Worm (Caenorhabditis elegans) whole organism, mixed stage, embryonic: ENCODE results near the gene cnd-1.

Source experiments
- M03D4.4 ChIP-seq: sonication (generic microtip); optimal IDR thresholded peaks from 2 replicates; lab custom pipeline; 2017; ENCODE audit warnings: mild to moderate bottlenecking, missing genetic modification characterization, missing compliant biosample characterization
- bed-3 ChIP-seq: fragments of 200-800 bp; sonication (Bioruptor generic); optimal IDR thresholded peaks from 3 replicates; lab custom pipeline; 2018; ENCODE audit warnings: mild to moderate bottlenecking, missing genetic modification characterization, moderate library complexity, missing compliant biosample characterization
- blmp-1 ChIP-seq: fragments of 150-350 bp; optimal IDR thresholded peaks from 2 replicates; lab custom pipeline; 2014; ENCODE audit warnings: missing biosample characterization, missing genetic modification characterization
- ceh-39 ChIP-seq: fragments of 150-350 bp; optimal IDR thresholded peaks from 2 replicates; lab custom pipeline; 2014; ENCODE audit warnings: missing biosample characterization, missing genetic modification characterization
- ceh-43 ChIP-seq: fragments of 200-800 bp; sonication (Bioruptor generic); optimal IDR thresholded peaks from 2 replicates; lab custom pipeline; 2018; ENCODE audit warnings: mild to moderate bottlenecking, missing genetic modification characterization, moderate library complexity, missing compliant biosample characterization
- ceh-83 ChIP-seq: fragments of 200-800 bp; sonication (Bioruptor generic); optimal IDR thresholded peaks from 2 replicates; lab custom pipeline; 2018; ENCODE audit warnings: mild to moderate bottlenecking, missing genetic modification characterization, missing compliant biosample characterization
- cnd-1 ChIP-seq: fragments of 200-800 bp; sonication (Bioruptor generic); optimal IDR thresholded peaks from 2 replicates; lab custom pipeline; 2018; ENCODE audit warnings: mild to moderate bottlenecking, missing genetic modification characterization, missing compliant biosample characterization
- drap-1 ChIP-seq: fragments of 200-800 bp; sonication (Bioruptor generic); optimal IDR thresholded peaks from 3 replicates; lab custom pipeline; 2018; ENCODE audit warnings: mild to moderate bottlenecking, missing genetic modification characterization, missing compliant biosample characterization
- elt-1 ChIP-seq: sonication (generic microtip); optimal IDR thresholded peaks from 2 replicates; lab custom pipeline; 2017; ENCODE audit warnings: missing genetic modification characterization, mild to moderate bottlenecking, missing compliant biosample characterization, antibody characterized with exemption, moderate library complexity, borderline replicate concordance; ENCODE audit not compliant: insufficient read depth
- elt-3 ChIP-seq: fragments of 150-350 bp; optimal IDR thresholded peaks from 2 replicates; lab custom pipeline; 2014; ENCODE audit warnings: missing biosample characterization, missing genetic modification characterization
- flh-1 ChIP-seq: fragments of 200-800 bp; sonication (Bioruptor generic); optimal IDR thresholded peaks from 2 replicates; lab custom pipeline; 2018; ENCODE audit warnings: mild to moderate bottlenecking, missing genetic modification characterization, moderate library complexity, missing compliant biosample characterization
- ham-2 ChIP-seq: fragments of 200-800 bp; sonication (Bioruptor generic); optimal IDR thresholded peaks from 2 replicates; lab custom pipeline; 2018; ENCODE audit warnings: mild to moderate bottlenecking, missing genetic modification characterization, missing compliant biosample characterization
- lin-13 ChIP-seq: fragments of 150-350 bp; optimal IDR thresholded peaks from 2 replicates; lab custom pipeline; 2014; ENCODE audit warnings: missing biosample characterization, missing genetic modification characterization
- mab-5 ChIP-seq: fragments of 150-350 bp; optimal IDR thresholded peaks from 2 replicates; lab custom pipeline; 2014; ENCODE audit warnings: missing biosample characterization, missing genetic modification characterization
- mep-1 ChIP-seq: fragments of 150-350 bp; optimal IDR thresholded peaks from 2 replicates; lab custom pipeline; 2017; ENCODE audit warnings: missing biosample characterization, missing genetic modification reagents, missing genetic modification characterization, inconsistent platforms
- mls-2 ChIP-seq: sonication (generic microtip); optimal IDR thresholded peaks from 2 replicates; lab custom pipeline; 2016; ENCODE audit warnings: mild to moderate bottlenecking, missing genetic modification characterization, moderate library complexity, missing compliant biosample characterization
- nhr-12 ChIP-seq: fragments of 150-350 bp; optimal IDR thresholded peaks from 2 replicates; lab custom pipeline; 2014; ENCODE audit warnings: missing biosample characterization, missing genetic modification characterization
- nhr-2 ChIP-seq: fragments of 150-350 bp; optimal IDR thresholded peaks from 2 replicates; lab custom pipeline; 2014; ENCODE audit warnings: missing biosample characterization, missing genetic modification characterization
- nhr-237 ChIP-seq: fragments of 150-350 bp; optimal IDR thresholded peaks from 2 replicates; lab custom pipeline; 2014; ENCODE audit warnings: missing biosample characterization, missing genetic modification characterization
- nhr-28 ChIP-seq: fragments of 150-350 bp; optimal IDR thresholded peaks from 2 replicates; lab custom pipeline; 2014; ENCODE audit warnings: missing biosample characterization, missing genetic modification characterization
- nhr-76 ChIP-seq: sonication (generic microtip); optimal IDR thresholded peaks from 2 replicates; lab custom pipeline; 2017; ENCODE audit warnings: missing biosample characterization, missing genetic modification characterization
- pha-4 ChIP-seq: fragments of 150-350 bp; optimal IDR thresholded peaks from 2 replicates; lab custom pipeline; 2018; ENCODE audit warnings: missing biosample characterization, missing genetic modification reagents, missing genetic modification characterization
- snpc-4 ChIP-seq: fragments of 150-350 bp; optimal IDR thresholded peaks from 2 replicates; lab custom pipeline; 2014; ENCODE audit warnings: missing biosample characterization, missing genetic modification characterization
- sptf-1 ChIP-seq: sonication (generic microtip); optimal IDR thresholded peaks from 2 replicates; lab custom pipeline; 2017; ENCODE audit warnings: mild to moderate bottlenecking, missing genetic modification characterization, moderate library complexity, missing compliant biosample characterization
- tbx-8 ChIP-seq: fragments of 200-800 bp; sonication (Bioruptor generic); optimal IDR thresholded peaks from 2 replicates; lab custom pipeline; 2018; ENCODE audit warnings: mild to moderate bottlenecking, missing genetic modification characterization, moderate library complexity, missing compliant biosample characterization
- unc-120 ChIP-seq: sonication (generic microtip); optimal IDR thresholded peaks from 2 replicates; lab custom pipeline; 2017; ENCODE audit warnings: missing genetic modification characterization, missing compliant biosample characterization; ENCODE audit not compliant: poor library complexity, severe bottlenecking
- unc-62 ChIP-seq: fragments of 150-350 bp; optimal IDR thresholded peaks from 2 replicates; lab custom pipeline; 2014; ENCODE audit warnings: missing biosample characterization, missing genetic modification reagents, missing genetic modification characterization
- zip-8 ChIP-seq: fragments of 150-350 bp; optimal IDR thresholded peaks from 2 replicates; lab custom pipeline; 2014; ENCODE audit warnings: missing biosample characterization, missing genetic modification characterization
- ztf-11 ChIP-seq: fragments of 150-350 bp; optimal IDR thresholded peaks from 2 replicates; lab custom pipeline; 2014; ENCODE audit warnings: missing biosample characterization, missing genetic modification characterization

Gene cnd-1

DNA sequence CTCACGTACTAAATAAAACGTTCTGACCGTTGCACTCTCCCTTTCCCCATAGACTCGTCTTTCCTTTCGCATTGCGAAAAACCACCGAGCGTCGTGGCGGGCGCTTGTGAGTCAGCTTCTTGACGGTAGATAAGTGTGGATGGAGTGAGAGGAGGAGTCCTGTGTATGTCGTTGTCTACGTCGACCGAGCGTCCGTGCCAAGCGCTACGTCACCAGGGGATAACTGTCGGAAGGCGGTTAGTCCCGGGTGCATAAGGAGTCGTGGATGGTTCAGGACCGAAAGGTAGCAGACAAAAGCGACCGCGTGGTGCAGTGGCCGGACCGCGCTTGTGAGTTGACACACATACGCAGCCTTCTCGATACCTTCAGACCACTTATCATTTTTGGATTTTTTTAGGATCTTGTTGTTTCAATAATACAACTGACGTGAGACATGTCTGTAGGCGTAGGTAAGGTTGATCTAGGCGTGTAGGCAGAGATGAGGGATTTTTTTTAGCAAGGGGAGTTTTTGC lies 33.2 kb downstream of the cnd-1 start:
- peak; percentile 7 for TF ChIP-seq tbx-8 (GFP tag; lab: Kevin White, UChicago)
- TF ChIP-seq cnd-1 (tag; lab: Kevin White, UChicago): peak; percentile 85
- peak; percentile 15 for TF ChIP-seq nhr-12
- TF ChIP-seq mep-1: peak; percentile 0
- TF ChIP-seq flh-1 (GFP tag; lab: Kevin White, UChicago): peak; percentile 45
- TF ChIP-seq nhr-2 (tag; lab: Kevin White, UChicago): peak; percentile 46
- TF ChIP-seq bed-3: peak; percentile 58
- TF ChIP-seq sptf-1 (tag; lab: Kevin White, UChicago): peak; percentile 85
- peak; percentile 60 for TF ChIP-seq ceh-43 (GFP tag; lab: Kevin White, UChicago)
- peak; percentile 75 for TF ChIP-seq ham-2 (GFP tag; lab: Kevin White, UChicago)
- peak; percentile 88 for TF ChIP-seq ceh-83
- peak; percentile 46 for TF ChIP-seq unc-120 (tag; lab: Kevin White, UChicago)

DNA sequence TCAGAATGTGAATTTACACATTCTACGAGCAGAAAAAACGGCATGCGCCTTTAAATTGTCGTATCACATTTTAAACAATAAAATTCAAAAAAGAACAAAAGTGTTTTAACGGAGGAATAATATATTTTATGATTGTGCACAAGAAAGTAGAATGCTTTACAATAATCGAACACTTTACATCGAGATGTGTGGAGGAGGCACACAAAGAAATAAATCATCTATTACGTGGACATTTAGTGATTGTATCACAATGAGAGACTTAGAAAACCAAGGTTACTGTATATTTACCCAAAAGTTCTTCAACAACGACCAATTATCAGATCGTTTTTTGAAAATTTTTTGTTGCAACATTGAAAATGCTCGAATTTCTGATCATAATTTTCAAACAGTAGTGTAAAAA lies 34.2 kb downstream of the cnd-1 start:
- TF ChIP-seq ztf-11 (tag; lab: Kevin White, UChicago) (no peak), unc-62 (GFP tag; lab: Kevin White, UChicago) (peak; percentile 25), mab-5 (peak; percentile 53)

DNA sequence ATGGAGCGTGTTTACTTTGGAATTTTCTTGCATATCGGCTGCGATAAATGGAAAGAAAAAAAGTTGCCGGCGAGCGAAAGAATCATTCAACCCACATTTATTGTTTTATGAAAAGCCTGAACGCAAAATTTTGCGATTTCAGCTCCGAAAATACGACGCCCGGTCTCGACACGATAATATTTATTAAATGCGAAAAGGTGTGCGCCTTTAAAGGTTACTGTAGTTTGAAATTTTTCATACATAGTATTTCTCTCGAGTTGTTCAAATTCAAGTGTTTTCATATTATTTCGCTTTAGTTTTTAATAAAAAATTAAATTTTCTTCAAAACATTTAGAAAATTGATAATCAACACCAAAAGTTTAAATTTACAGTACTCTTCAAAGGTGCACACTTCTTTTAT lies 35.4 kb downstream of the cnd-1 start, which contains the start of gene syx-16:
syx-16 (minus strand) TSS at position 118 of the 400 bp plus-strand sequence.
- TF ChIP-seq ceh-39 (tag; lab: Kevin White, UChicago): no peak
- no peak for TF ChIP-seq nhr-237
- no peak for TF ChIP-seq cnd-1 (tag; lab: Kevin White, UChicago)

DNA sequence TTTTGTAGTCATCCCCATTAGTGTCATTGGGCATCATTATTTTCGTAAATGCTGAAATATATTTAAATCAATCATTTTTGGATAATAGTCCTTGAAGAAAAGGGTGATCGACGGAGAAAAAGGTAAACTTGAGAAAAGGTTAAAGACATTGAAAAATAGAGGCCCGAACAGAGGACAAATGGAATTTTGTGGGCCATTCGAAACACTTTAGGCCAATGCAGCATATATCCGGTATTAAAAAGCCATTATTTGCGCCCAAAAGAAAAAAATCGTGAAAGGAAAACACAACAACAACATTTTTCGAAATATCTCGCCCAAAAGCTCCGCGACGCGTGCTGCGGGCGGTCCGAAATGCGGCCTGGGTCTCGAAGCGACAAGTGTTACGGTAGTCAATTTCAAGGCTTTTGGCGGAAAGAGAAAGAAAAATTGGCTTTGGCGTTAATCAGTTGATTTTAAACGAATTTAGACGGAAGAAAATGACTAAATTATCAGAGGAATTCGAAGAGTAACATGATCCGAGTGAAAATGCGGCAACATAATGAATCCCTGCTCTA lies 37.5 kb downstream of the cnd-1 start, which contains the start of gene morc-1:
morc-1 (minus strand) TSS at position 51 of the 554 bp plus-strand sequence.
- no peak for TF ChIP-seq unc-120 (tag; lab: Kevin White, UChicago)
- no peak for TF ChIP-seq flh-1 (GFP tag; lab: Kevin White, UChicago)
- no peak for TF ChIP-seq zip-8 (tag; lab: Kevin White, UChicago)
- no peak for TF ChIP-seq nhr-76
- no peak for TF ChIP-seq drap-1
- TF ChIP-seq unc-62 (GFP tag; lab: Kevin White, UChicago): no peak
- no peak for TF ChIP-seq elt-1
- TF ChIP-seq cnd-1 (tag; lab: Kevin White, UChicago): no peak
- TF ChIP-seq mls-2 (tag; lab: Kevin White, UChicago): no peak
- no peak for TF ChIP-seq nhr-12
- no peak for TF ChIP-seq blmp-1 (tag; lab: Kevin White, UChicago)
- no peak for TF ChIP-seq ztf-11 (tag; lab: Kevin White, UChicago)
- TF ChIP-seq ceh-39 (tag; lab: Kevin White, UChicago): no peak
- no peak for TF ChIP-seq ceh-83
- TF ChIP-seq M03D4.4 (tag; lab: Kevin White, UChicago): no peak

DNA sequence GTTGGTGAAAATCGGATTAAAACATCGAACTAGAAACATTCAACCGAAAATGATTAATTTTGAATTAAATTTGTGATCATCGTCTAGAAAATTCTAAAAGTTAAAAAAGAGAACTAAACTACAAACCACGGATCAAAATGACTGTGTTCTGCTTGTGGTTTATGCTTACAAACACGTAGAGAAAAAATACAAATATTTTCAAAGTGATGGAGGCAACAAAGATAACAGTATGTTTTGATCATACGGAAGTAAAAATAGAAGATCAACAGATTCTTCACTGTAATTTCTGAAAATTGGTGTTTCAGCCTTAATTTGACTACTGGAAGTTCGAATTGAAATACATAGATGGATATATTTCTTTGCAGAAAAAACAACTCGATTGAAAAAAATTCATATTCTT lies 41.1 kb downstream of the cnd-1 start:
- TF ChIP-seq elt-3 (tag; lab: Kevin White, UChicago) (no peak), nhr-76 (no peak), nhr-2 (tag; lab: Kevin White, UChicago) (no peak), lin-13 (tag; lab: Kevin White, UChicago) (no peak), ceh-39 (tag; lab: Kevin White, UChicago) (no peak), unc-120 (tag; lab: Kevin White, UChicago) (no peak), zip-8 (tag; lab: Kevin White, UChicago) (no peak), pha-4 (no peak), ztf-11 (tag; lab: Kevin White, UChicago) (no peak), nhr-12 (no peak), M03D4.4 (tag; lab: Kevin White, UChicago) (no peak), drap-1 (no peak), unc-62 (GFP tag; lab: Kevin White, UChicago) (no peak), mep-1 (no peak), snpc-4 (no peak)

DNA sequence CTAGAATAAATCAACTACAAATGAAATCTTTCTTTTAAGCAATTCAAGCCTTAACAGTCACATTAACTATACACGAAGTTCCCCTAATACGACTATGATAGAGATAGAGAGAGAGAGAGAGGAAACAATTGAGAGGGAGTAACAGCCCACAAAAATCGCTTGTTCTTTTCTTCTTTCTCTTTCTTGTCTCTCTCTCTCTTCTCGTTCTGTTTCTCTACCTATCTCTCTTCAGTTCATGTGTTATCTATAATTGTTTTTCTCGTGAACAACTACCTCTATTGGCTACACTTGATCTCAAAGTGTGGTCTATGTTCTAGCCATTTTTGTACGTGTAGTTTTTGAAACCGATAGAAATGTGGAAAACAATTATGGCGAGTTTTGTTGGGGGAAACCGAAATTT lies 41.8 kb downstream of the cnd-1 start:
- TF ChIP-seq pha-4 (no peak), nhr-28 (tag; lab: Kevin White, UChicago) (peak; percentile 18), unc-120 (tag; lab: Kevin White, UChicago) (peak; percentile 66), ceh-39 (tag; lab: Kevin White, UChicago) (no peak), ham-2 (GFP tag; lab: Kevin White, UChicago) (peak; percentile 25), nhr-237 (peak; percentile 1)
